Worm (Caenorhabditis elegans): ENCODE data around the gene C43G2.3.
"Not testable (repeated sequence)": the region's sequence is repeated elsewhere in the genome, so short reads cannot be mapped to it uniquely, and the experiment has no call there.

ce11 chrIV:6591010-6591746 is 13.2 kb downstream of the C43G2.3 start, which contains the start of the genes nspb-1 and nspb-2:
- TF ChIP-seq lin-39 (tag; optimal IDR thresholded peaks at IDR 0.05); F13H6.1 (tag; optimal IDR thresholded peaks at IDR 0.05); ceh-16 (tag; optimal IDR thresholded peaks at IDR 0.05); ama-1 (optimal IDR thresholded peaks at IDR 0.05): not testable (repeated sequence)
